Fruit fly (Drosophila melanogaster) whole organism, prepupa: ENCODE measurements around the gene CG13654.

Source experiments
- CG10631 ChIP-seq: fragments of 200-800 bp; sonication (Bioruptor generic); optimal IDR thresholded peaks from 2 replicates; lab custom pipeline; 2016; ENCODE audit warnings: missing biosample characterization, missing genetic modification characterization
- CG10669 ChIP-seq: fragments of 200-800 bp; sonication (Bioruptor generic); optimal IDR thresholded peaks from 3 replicates; lab custom pipeline; 2018; ENCODE audit warnings: missing biosample characterization, mild to moderate bottlenecking, missing genetic modification characterization, moderate library complexity
- CG11294 ChIP-seq: fragments of 200-800 bp; sonication (Bioruptor generic); IDR thresholded peaks from 2 replicates; pipeline ENCODE4 v1.3.6; 2022; ENCODE audit warnings: missing biosample characterization, missing genetic modification characterization
- CG1621 ChIP-seq: fragments of 200-800 bp; sonication (Bioruptor generic); optimal IDR thresholded peaks from 3 replicates; lab custom pipeline; 2018; ENCODE audit warnings: missing biosample characterization, mild to moderate bottlenecking, missing genetic modification characterization
- CG16779 ChIP-seq: fragments of 200-800 bp; sonication (Bioruptor generic); optimal IDR thresholded peaks from 3 replicates; lab custom pipeline; 2017; ENCODE audit warnings: missing biosample characterization, mild to moderate bottlenecking, missing genetic modification characterization
- CG3032 ChIP-seq: fragments of 200-800 bp; optimal IDR thresholded peaks from 2 replicates; lab custom pipeline; 2019; ENCODE audit warnings: missing biosample characterization, mild to moderate bottlenecking, missing genetic modification characterization, moderate library complexity
- CG32006 ChIP-seq: fragments of 200-800 bp; sonication (Bioruptor generic); optimal IDR thresholded peaks from 3 replicates; lab custom pipeline; 2017; ENCODE audit warnings: missing biosample characterization, mild to moderate bottlenecking, missing genetic modification characterization
- CG34406 ChIP-seq: fragments of 200-800 bp; sonication (Bioruptor generic); optimal IDR thresholded peaks from 3 replicates; lab custom pipeline; 2016; ENCODE audit warnings: missing biosample characterization, missing genetic modification characterization
- CG3919 ChIP-seq: fragments of 200-800 bp; sonication (Bioruptor generic); optimal IDR thresholded peaks from 3 replicates; lab custom pipeline; 2016; ENCODE audit warnings: missing biosample characterization, missing genetic modification characterization
- CG4318 ChIP-seq: fragments of 200-800 bp; sonication (Bioruptor generic); optimal IDR thresholded peaks from 3 replicates; lab custom pipeline; 2017; ENCODE audit warnings: missing biosample characterization, mild to moderate bottlenecking, missing genetic modification characterization
- CG6163 ChIP-seq: fragments of 200-800 bp; sonication (Bioruptor generic); IDR thresholded peaks from 3 replicates; pipeline ENCODE4 v1.3.6; 2022; ENCODE audit warnings: missing biosample characterization, missing genetic modification characterization
- CG6792 ChIP-seq: fragments of 200-800 bp; sonication (Bioruptor generic); optimal IDR thresholded peaks from 3 replicates; lab custom pipeline; 2016; ENCODE audit warnings: missing biosample characterization, missing genetic modification characterization
- CG6808 ChIP-seq: fragments of 200-800 bp; sonication (Bioruptor generic); optimal IDR thresholded peaks from 3 replicates; lab custom pipeline; 2017; ENCODE audit warnings: missing biosample characterization, missing genetic modification characterization, mild to moderate bottlenecking, moderate library complexity, missing genetic modification reagents
- CG6854 ChIP-seq: fragments of 200-800 bp; sonication (Bioruptor generic); optimal IDR thresholded peaks from 2 replicates; lab custom pipeline; 2017; ENCODE audit warnings: missing biosample characterization, mild to moderate bottlenecking, missing genetic modification characterization
- CG8119 ChIP-seq: fragments of 200-800 bp; sonication (Bioruptor generic); IDR thresholded peaks from 3 replicates; pipeline ENCODE4 v1.3.6; 2022; ENCODE audit warnings: missing biosample characterization, missing genetic modification characterization
- CG8632 ChIP-seq: fragments of 200-800 bp; sonication (Bioruptor generic); optimal IDR thresholded peaks from 3 replicates; lab custom pipeline; 2016; ENCODE audit warnings: missing biosample characterization, missing genetic modification characterization
- Eip78C ChIP-seq: fragments of 200-800 bp; sonication (Bioruptor generic); peaks from one replicate; lab custom pipeline; 2016; ENCODE audit warnings: missing biosample characterization, missing genetic modification characterization
- Eip93F ChIP-seq: fragments of 200-800 bp; sonication (Bioruptor generic); optimal IDR thresholded peaks from 2 replicates; lab custom pipeline; 2016; ENCODE audit warnings: missing biosample characterization, mild to moderate bottlenecking, missing genetic modification characterization
- Ets21C ChIP-seq: fragments of 200-800 bp; sonication (Bioruptor generic); optimal IDR thresholded peaks from 3 replicates; lab custom pipeline; 2016; ENCODE audit warnings: missing biosample characterization, missing genetic modification characterization
- Ets96B ChIP-seq: fragments of 200-800 bp; optimal IDR thresholded peaks from 2 replicates; lab custom pipeline; 2019; ENCODE audit warnings: missing biosample characterization, mild to moderate bottlenecking, missing genetic modification characterization, moderate library complexity
- Gug ChIP-seq: fragments of 200-800 bp; sonication (Bioruptor generic); IDR thresholded peaks from 2 replicates; pipeline ENCODE4 v1.3.6; 2022; ENCODE audit warnings: missing biosample characterization, missing genetic modification characterization
- Met ChIP-seq: fragments of 200-800 bp; sonication (Bioruptor generic); optimal IDR thresholded peaks from 3 replicates; lab custom pipeline; 2016; ENCODE audit warnings: missing biosample characterization, missing genetic modification characterization
- Smox ChIP-seq: fragments of 200-800 bp; sonication (Bioruptor generic); optimal IDR thresholded peaks from 3 replicates; lab custom pipeline; 2016; ENCODE audit warnings: missing biosample characterization, missing genetic modification characterization
- Sox102F ChIP-seq: fragments of 200-800 bp; sonication (Bioruptor generic); optimal IDR thresholded peaks from 2 replicates; lab custom pipeline; 2016; ENCODE audit warnings: missing biosample characterization, mild to moderate bottlenecking, missing genetic modification characterization
- Sox14 ChIP-seq: fragments of 200-800 bp; sonication (Bioruptor generic); optimal IDR thresholded peaks from 3 replicates; lab custom pipeline; 2016; ENCODE audit warnings: missing biosample characterization, missing genetic modification characterization
- achi ChIP-seq: fragments of 200-800 bp; sonication (Bioruptor generic); optimal IDR thresholded peaks from 3 replicates; lab custom pipeline; 2016; ENCODE audit warnings: missing biosample characterization, missing genetic modification characterization
- dac ChIP-seq: fragments of 200-800 bp; sonication (Bioruptor generic); optimal IDR thresholded peaks from 2 replicates; lab custom pipeline; 2017; ENCODE audit warnings: missing biosample characterization, mild to moderate bottlenecking, missing genetic modification characterization
- eg ChIP-seq: fragments of 200-800 bp; sonication (Bioruptor generic); IDR thresholded peaks from 3 replicates; pipeline ENCODE4 v1.3.6; 2022; ENCODE audit warnings: missing biosample characterization, missing genetic modification characterization
- fd59A ChIP-seq: fragments of 200-800 bp; sonication (Bioruptor generic); optimal IDR thresholded peaks from 2 replicates; lab custom pipeline; 2017; ENCODE audit warnings: missing biosample characterization, mild to moderate bottlenecking, missing genetic modification characterization, missing genetic modification reagents
- fd85E ChIP-seq: fragments of 200-800 bp; sonication (Bioruptor generic); optimal IDR thresholded peaks from 3 replicates; lab custom pipeline; 2016; ENCODE audit warnings: missing biosample characterization, missing genetic modification characterization
- fkh ChIP-seq: fragments of 200-800 bp; sonication (Bioruptor generic); optimal IDR thresholded peaks from 3 replicates; lab custom pipeline; 2017; ENCODE audit warnings: missing biosample characterization, mild to moderate bottlenecking, missing genetic modification characterization, moderate library complexity
- lz ChIP-seq: fragments of 200-800 bp; sonication (Bioruptor generic); optimal IDR thresholded peaks from 3 replicates; lab custom pipeline; 2016; ENCODE audit warnings: missing biosample characterization, missing genetic modification characterization
- pdm3 ChIP-seq: fragments of 200-800 bp; sonication (Bioruptor generic); optimal IDR thresholded peaks from 3 replicates; lab custom pipeline; 2016; ENCODE audit warnings: missing biosample characterization, missing genetic modification characterization
- salr ChIP-seq, 2 experiments: fragments of 200-800 bp; sonication (Bioruptor generic); optimal IDR thresholded peaks; 3 replicates each; lab custom pipeline; 2016 to 2018; ENCODE audit warnings: missing biosample characterization in 2 of 2, missing genetic modification characterization in 2 of 2, mild to moderate bottlenecking in 1 of 2
- spab ChIP-seq: fragments of 200-800 bp; sonication (Bioruptor generic); optimal IDR thresholded peaks from 2 replicates; lab custom pipeline; 2017; ENCODE audit warnings: missing biosample characterization, mild to moderate bottlenecking, missing genetic modification characterization, missing genetic modification reagents
- ss ChIP-seq, 2 experiments: fragments of 200-800 bp; sonication (Bioruptor generic); optimal IDR thresholded peaks; 2 replicates in 1 of 2; 3 replicates in 1 of 2; lab custom pipeline; 2017 to 2018; ENCODE audit warnings: mild to moderate bottlenecking in 2 of 2, missing biosample characterization in 2 of 2, missing genetic modification characterization in 2 of 2, moderate library complexity in 1 of 2
- svp ChIP-seq: fragments of 200-800 bp; sonication (Bioruptor generic); peaks from one replicate; lab custom pipeline; 2016; ENCODE audit warnings: missing biosample characterization, missing genetic modification characterization
- vri ChIP-seq: fragments of 200-800 bp; sonication (Bioruptor generic); optimal IDR thresholded peaks from 3 replicates; lab custom pipeline; 2016; ENCODE audit warnings: missing biosample characterization, mild to moderate bottlenecking, missing genetic modification characterization

CG13654 gene

dm6 chr3R:25262322-25262761 lies 62.7 kb downstream of the CG13654 start, which contains the start of the genes Kdsr and CG11858 (continued):
- TF ChIP-seq CG4318 = no peak
- TF ChIP-seq lz (GFP tag; lab: Kevin White, UChicago) = peak; percentile 77
- peak; percentile 44; the same call in 2 of the 3 replicates for TF ChIP-seq CG8119 (GFP tag; lab: Robert Waterston, UW)
- TF ChIP-seq Smox (GFP tag; lab: Kevin White, UChicago) = no peak
- TF ChIP-seq Ets96B = peak; percentile 53
- TF ChIP-seq CG6808 (GFP tag; lab: Kevin White, UChicago) = no peak
- TF ChIP-seq achi (GFP tag; lab: Kevin White, UChicago) = peak; percentile 36
- peak; percentile 58 for TF ChIP-seq CG3032 (tag; lab: Kevin White, UChicago)
- TF ChIP-seq Sox102F (GFP tag; lab: Kevin White, UChicago) = no peak
- TF ChIP-seq fd59A (GFP tag; lab: Kevin White, UChicago) = no peak
- TF ChIP-seq Gug (GFP tag; lab: Robert Waterston, UW) = peak; percentile 65
- no peak for TF ChIP-seq CG6854 (GFP tag; lab: Kevin White, UChicago)
- TF ChIP-seq CG34406 (GFP tag; lab: Kevin White, UChicago) = no peak
- TF ChIP-seq Eip93F (GFP tag; lab: Kevin White, UChicago) = peak; percentile 60
- no peak for TF ChIP-seq pdm3 (GFP tag; lab: Kevin White, UChicago)
- peak; percentile 94 for TF ChIP-seq vri
- TF ChIP-seq Eip78C = no peak
- TF ChIP-seq CG8632 (GFP tag; lab: Kevin White, UChicago) = no peak
- TF ChIP-seq CG6163 (GFP tag; lab: Robert Waterston, UW) = peak; percentile 58; the same call in 1 of the 3 replicates
- TF ChIP-seq svp (GFP tag; lab: Kevin White, UChicago) = peak; percentile 95
- TF ChIP-seq spab (GFP tag; lab: Kevin White, UChicago) = no peak
- TF ChIP-seq fd85E (GFP tag; lab: Kevin White, UChicago) = no peak
- no peak for TF ChIP-seq salr (GFP tag; optimal IDR thresholded peaks at IDR 0.05; lab: Kevin White, UChicago)
- TF ChIP-seq fkh (GFP tag; lab: Kevin White, UChicago) = peak; percentile 76
- no peak for TF ChIP-seq dac (GFP tag; lab: Kevin White, UChicago)
- TF ChIP-seq CG1621 = peak; percentile 44
- TF ChIP-seq CG11294 = peak; percentile 28; the same call in 1 of the 2 replicates
- TF ChIP-seq CG16779 (tag; lab: Kevin White, UChicago) = no peak
- TF ChIP-seq CG3919 (GFP tag; lab: Kevin White, UChicago) = no peak
- no peak for TF ChIP-seq Ets21C (GFP tag; lab: Kevin White, UChicago)
- no peak for TF ChIP-seq Met (GFP tag; lab: Kevin White, UChicago)
- TF ChIP-seq CG32006 (GFP tag; lab: Kevin White, UChicago) = no peak
- no peak for TF ChIP-seq CG10631 (GFP tag; lab: Kevin White, UChicago)
- no peak for TF ChIP-seq CG10669 (GFP tag; lab: Kevin White, UChicago)
- TF ChIP-seq CG6792 (GFP tag; lab: Kevin White, UChicago) = no peak
- no peak for TF ChIP-seq Sox14 (GFP tag; lab: Kevin White, UChicago)
- TF ChIP-seq ss (GFP tag; optimal IDR thresholded peaks at IDR 0.05; lab: Kevin White, UChicago) = no peak
- peak; percentile 72; the same call in 2 of the 3 replicates for TF ChIP-seq eg (GFP tag; lab: Robert Waterston, UW)
